Worm (Caenorhabditis elegans): ENCODE results near the gene pqn-13.

The pqn-13 gene

ce11 chrV:5676011-5676410, at the start of gene pqn-13:
Gene pqn-13, minus strand, starts transcription at chrV:5676111.
- no peak for TF ChIP-seq zim-3 (tag; optimal IDR thresholded peaks at IDR 0.05)
- TF ChIP-seq madf-10 (tag; optimal IDR thresholded peaks at IDR 0.05) = no peak
- TF ChIP-seq bed-1 (GFP tag; IDR thresholded peaks at IDR 0.05) = no peak
- TF ChIP-seq tbp1 (GFP tag; optimal IDR thresholded peaks at IDR 0.05) = no peak
- TF ChIP-seq F52B5.7 (tag; optimal IDR thresholded peaks at IDR 0.05) = no peak
- no peak for TF ChIP-seq ama-1 (optimal IDR thresholded peaks at IDR 0.05)
- TF ChIP-seq ama-1 (GFP tag; optimal IDR thresholded peaks at IDR 0.05) = no peak
- TF ChIP-seq hsf-1 (GFP tag; IDR thresholded peaks at IDR 0.05) = no peak
- TF ChIP-seq aptf-3 (GFP tag; IDR thresholded peaks at IDR 0.05) = no peak
- no peak for TF ChIP-seq mxl-1 (tag; optimal IDR thresholded peaks at IDR 0.05)
- no peak for TF ChIP-seq ceh-27 (GFP tag; optimal IDR thresholded peaks at IDR 0.05)
- no peak for TF ChIP-seq madf-3 (GFP tag; IDR thresholded peaks at IDR 0.05)
- TF ChIP-seq tlf-1 (GFP tag; optimal IDR thresholded peaks at IDR 0.05) = no peak
- TF ChIP-seq lin-54 (GFP tag; optimal IDR thresholded peaks at IDR 0.05) = no peak

- no peak for TF ChIP-seq ztf-26 (tag; optimal IDR thresholded peaks at IDR 0.05)
- 0 out of 2 replicates have a peak, but pooled peaks have one; percentile 17 for TF ChIP-seq madf-6 (GFP tag; IDR thresholded peaks at IDR 0.05)
- no peak for TF ChIP-seq snpc-1.1 (tag; optimal IDR thresholded peaks at IDR 0.05; ENCODE audit: insufficient read depth)
- TF ChIP-seq aptf-3 (GFP tag; IDR thresholded peaks at IDR 0.05) = no peak
These were observed 48.5 kb upstream of the pqn-13 start for ce11 chrV:5724395-5724794.

- TF ChIP-seq F33H1.4 (GFP tag; IDR thresholded peaks at IDR 0.05) (peak; percentile 33; the same call in 1 of the 2 replicates), B0019.2 (GFP tag; conservative IDR thresholded peaks at IDR 0.05) (no peak), efl-1 (GFP tag; optimal IDR thresholded peaks at IDR 0.05) (peak; percentile 34), lsl-1 (GFP tag; optimal IDR thresholded peaks at IDR 0.05) (peak; percentile 53), attf-6 (GFP tag; IDR thresholded peaks at IDR 0.05) (0 out of 2 replicates have a peak, but pooled peaks have one; percentile 19), madf-3 (GFP tag; IDR thresholded peaks at IDR 0.05) (no peak), dpl-1 (GFP tag; optimal IDR thresholded peaks at IDR 0.05) (no peak), F52B5.7 (tag; optimal IDR thresholded peaks at IDR 0.05) (no peak), ceh-58 (GFP tag; IDR thresholded peaks at IDR 0.05) (0 out of 2 replicates have a peak, but pooled peaks have one; percentile 19), pbrm-1 (GFP tag; IDR thresholded peaks at IDR 0.05) (0 out of 2 replicates have a peak, but pooled peaks have one; percentile 18), him-1 (tag; optimal IDR thresholded peaks at IDR 0.05) (peak; percentile 54), hmg-1.2 (GFP tag; IDR thresholded peaks at IDR 0.05) (0 out of 2 replicates have a peak, but pooled peaks have one; percentile 18), F22D6.2 (tag; optimal IDR thresholded peaks at IDR 0.05) (no peak), ceh-27 (GFP tag; optimal IDR thresholded peaks at IDR 0.05) (no peak), B0336.3 (GFP tag; IDR thresholded peaks at IDR 0.05) (peak; percentile 29; the same call in 1 of the 2 replicates), xnd-1 (tag; optimal IDR thresholded peaks at IDR 0.05) (peak; percentile 34), madf-6 (GFP tag; IDR thresholded peaks at IDR 0.05) (peak; percentile 65; the same call in 1 of the 2 replicates), hrde-1 (tag; optimal IDR thresholded peaks at IDR 0.05; ENCODE audit: borderline replicate concordance) (peak; percentile 37)
These were observed 46.2 kb upstream of the pqn-13 start for ce11 chrV:5722093-5722492.

ce11 chrV:5717237-5717935, 41.5 kb upstream of the pqn-13 start, which contains the start of gene rga-3:
Gene rga-3, plus strand, starts transcription at chrV:5717885.
- TF ChIP-seq madf-3 (GFP tag; IDR thresholded peaks at IDR 0.05) = peak; percentile 91
- TF ChIP-seq akir-1 (GFP tag; optimal IDR thresholded peaks at IDR 0.05) = no peak
- TF ChIP-seq ceh-27 (GFP tag; optimal IDR thresholded peaks at IDR 0.05) = no peak
- no peak for TF ChIP-seq ztf-6 (GFP tag; IDR thresholded peaks at IDR 0.05)
- TF ChIP-seq sea-2 (GFP tag; IDR thresholded peaks at IDR 0.05) = no peak
- no peak for TF ChIP-seq zim-3 (tag; optimal IDR thresholded peaks at IDR 0.05)
- peak; percentile 96 for TF ChIP-seq F49E8.2 (tag; optimal IDR thresholded peaks at IDR 0.05; ENCODE audit: insufficient read depth)
- TF ChIP-seq lin-35 (GFP tag; optimal IDR thresholded peaks at IDR 0.05) = peak in 2 of 3 experiments; percentile 41 to 78
- TF ChIP-seq snpc-4 (GFP tag; optimal IDR thresholded peaks at IDR 0.05) = peak; percentile 62
- peak in 3 of 4 experiments; percentile 49 to 68 (median 64) for TF ChIP-seq snpc-4 (tag; optimal IDR thresholded peaks at IDR 0.05)
- TF ChIP-seq madf-8 (GFP tag; conservative IDR thresholded peaks at IDR 0.05) = peak; percentile 97
- TF ChIP-seq madf-6 (GFP tag; IDR thresholded peaks at IDR 0.05) = peak; percentile 99
- TF ChIP-seq somi-1 (GFP tag; optimal IDR thresholded peaks at IDR 0.05) = no peak
- TF ChIP-seq ztf-25 (GFP tag; IDR thresholded peaks at IDR 0.05) = 0 out of 2 replicates have a peak, but pooled peaks have one; percentile 34
- peak; percentile 95 for TF ChIP-seq unc-130 (GFP tag; optimal IDR thresholded peaks at IDR 0.05)
- no peak for TF ChIP-seq zfh-2 (GFP tag; conservative IDR thresholded peaks at IDR 0.05)
- TF ChIP-seq F33H1.4 (GFP tag; IDR thresholded peaks at IDR 0.05) = peak; percentile 97

All from whole organism, young adult.